Worm (Caenorhabditis elegans) whole organism, L4/young adult: ENCODE results near the gene F35C5.1.

Experiments used
- W03F9.2 ChIP-seq: fragments of 150-350 bp; optimal IDR thresholded peaks from 2 replicates; lab custom pipeline; 2014; ENCODE audit warnings: missing biosample characterization, missing genetic modification characterization
- dao-5 ChIP-seq: sonication (generic microtip); optimal IDR thresholded peaks from 2 replicates; lab custom pipeline; 2016; ENCODE audit warnings: missing genotype, missing genetic modification characterization, moderate library complexity, missing compliant biosample characterization
- him-1 ChIP-seq: sonication (generic microtip); optimal IDR thresholded peaks from 2 replicates; lab custom pipeline; 2016; ENCODE audit warnings: missing genotype, missing genetic modification reagents, missing genetic modification characterization, missing compliant biosample characterization

F35C5.1 gene

ce11 chrII:12896666-12897065, 16.1 kb downstream of the F35C5.1 start:
- TF ChIP-seq dao-5 (tag; lab: Kevin White, UChicago) (no peak), W03F9.2 (tag; lab: Kevin White, UChicago) (no peak)

- TF ChIP-seq W03F9.2 (tag; lab: Kevin White, UChicago) (no peak), him-1 (tag; lab: Kevin White, UChicago) (no peak), dao-5 (tag; lab: Kevin White, UChicago) (no peak)
Measured at ce11 chrII:12897361-12897760, 16.8 kb downstream of the F35C5.1 start.

ce11 chrII:12897942-12898341, 17.3 kb downstream of the F35C5.1 start, which contains the start of gene clec-64:
TSS of gene clec-64 (plus strand) at chrII:12898242.
- no peak for TF ChIP-seq dao-5 (tag; lab: Kevin White, UChicago)
- no peak for TF ChIP-seq W03F9.2 (tag; lab: Kevin White, UChicago)
- TF ChIP-seq him-1 (tag; lab: Kevin White, UChicago) = no peak

- TF ChIP-seq W03F9.2 (tag; lab: Kevin White, UChicago) (no peak), dao-5 (tag; lab: Kevin White, UChicago) (no peak), him-1 (tag; lab: Kevin White, UChicago) (no peak)
Measured at ce11 chrII:12901025-12901424, 20.4 kb downstream of the F35C5.1 start, which contains the start of gene clec-65. TSS of gene clec-65 (plus strand) at chrII:12901325.

- TF ChIP-seq him-1 (tag; lab: Kevin White, UChicago) (no peak), W03F9.2 (tag; lab: Kevin White, UChicago) (no peak), dao-5 (tag; lab: Kevin White, UChicago) (no peak)
Measured at ce11 chrII:12904174-12904573, 23.6 kb downstream of the F35C5.1 start, which contains the start of gene clec-66. TSS of gene clec-66 (plus strand) at chrII:12904398.

- TF ChIP-seq dao-5 (tag; lab: Kevin White, UChicago) (no peak), W03F9.2 (tag; lab: Kevin White, UChicago) (no peak), him-1 (tag; lab: Kevin White, UChicago) (no peak)
Measured at ce11 chrII:12907070-12907469, 26.5 kb downstream of the F35C5.1 start, which contains the start of gene nspb-11. TSS of gene nspb-11 (plus strand) at chrII:12907370.

- TF ChIP-seq W03F9.2 (tag; lab: Kevin White, UChicago) = no peak
- no peak for TF ChIP-seq him-1 (tag; lab: Kevin White, UChicago)
- TF ChIP-seq dao-5 (tag; lab: Kevin White, UChicago) = no peak
Measured at ce11 chrII:12908779-12909178, 28.2 kb downstream of the F35C5.1 start, which contains the start of gene ddn-2. TSS of gene ddn-2 (plus strand) at chrII:12909079.

- TF ChIP-seq dao-5 (tag; lab: Kevin White, UChicago) (no peak), W03F9.2 (tag; lab: Kevin White, UChicago) (no peak), him-1 (tag; lab: Kevin White, UChicago) (no peak)
Measured at ce11 chrII:12914514-12915075, 34.0 kb downstream of the F35C5.1 start, which contains the start of gene F35C5.12. TSS of gene F35C5.12 (minus strand) at chrII:12914564.

- TF ChIP-seq W03F9.2 (tag; lab: Kevin White, UChicago) (peak; percentile 65), him-1 (tag; lab: Kevin White, UChicago) (no peak)
Measured at ce11 chrII:12918960-12919553, 38.5 kb downstream of the F35C5.1 start, which contains the start of the genes F58G1.2 and wago-4. TSS of gene F58G1.2 (minus strand) at chrII:12919010. TSS of gene wago-4 (plus strand) at chrII:12919551.

ce11 chrII:12921478-12921877, 40.9 kb downstream of the F35C5.1 start:
- no peak for TF ChIP-seq W03F9.2 (tag; lab: Kevin White, UChicago)
- no peak for TF ChIP-seq him-1 (tag; lab: Kevin White, UChicago)
- TF ChIP-seq dao-5 (tag; lab: Kevin White, UChicago) = no peak

- no peak for TF ChIP-seq him-1 (tag; lab: Kevin White, UChicago)
- TF ChIP-seq W03F9.2 (tag; lab: Kevin White, UChicago) = no peak
- no peak for TF ChIP-seq dao-5 (tag; lab: Kevin White, UChicago)
Measured at ce11 chrII:12923225-12923624, 42.6 kb downstream of the F35C5.1 start.

ce11 chrII:12925551-12925950, 44.9 kb downstream of the F35C5.1 start, which contains the start of gene F58G1.8:
TSS of gene F58G1.8 (minus strand) at chrII:12925651.
- TF ChIP-seq W03F9.2 (tag; lab: Kevin White, UChicago) (no peak), him-1 (tag; lab: Kevin White, UChicago) (no peak), dao-5 (tag; lab: Kevin White, UChicago) (no peak)

ce11 chrII:12928241-12928640, 47.6 kb downstream of the F35C5.1 start, which contains the start of gene F58G1.3:
TSS of gene F58G1.3 (minus strand) at chrII:12928341.
- no peak for TF ChIP-seq W03F9.2 (tag; lab: Kevin White, UChicago)
